Worm (Caenorhabditis elegans): Measurements from ENCODE around the gene egl-5.
"Not testable (repeated sequence)": the region's sequence is repeated elsewhere in the genome, so short reads cannot be mapped to it uniquely, and the experiment has no call there.

DNA sequence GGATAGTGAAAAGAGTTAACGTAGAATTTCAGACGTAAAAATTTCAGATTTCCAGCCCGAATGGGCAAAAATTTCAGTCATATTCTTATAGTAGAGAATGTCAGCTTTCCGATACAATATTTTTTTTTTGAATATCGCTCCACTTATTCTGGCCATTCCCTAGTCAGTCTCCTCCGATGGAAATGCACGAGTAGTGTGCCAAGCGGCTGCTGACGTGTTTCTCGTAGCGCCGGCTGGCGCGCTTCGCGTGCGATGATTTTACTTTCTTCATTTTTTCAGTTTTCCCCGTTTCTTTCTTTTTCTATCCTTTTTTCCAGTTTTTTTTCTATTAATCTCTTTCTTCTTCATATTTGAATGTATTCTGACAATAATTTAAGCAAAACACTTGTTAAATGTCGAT, 43.2 kb upstream of the egl-5 start:
- TF ChIP-seq unc-39, elt-3, fos-1, mdl-1, egl-27, tbx-2 (tag; optimal IDR thresholded peaks at IDR 0.05): not testable (repeated sequence)
- peak; percentile 20 for TF ChIP-seq snpc-4 (tag; optimal IDR thresholded peaks at IDR 0.05)
- TF ChIP-seq lin-15B (tag; optimal IDR thresholded peaks at IDR 0.05) = peak; percentile 70

All from whole organism, L3 larva.